Worm (Caenorhabditis elegans) whole organism, midembryonic: ENCODE measurements around the gene cls-2.

Experiments
- T22C8.4 ChIP-seq: fragments of 200-800 bp; sonication (Bioruptor generic); IDR thresholded peaks from 2 replicates; pipeline ENCODE4 v1.3.6; 2022; ENCODE audit warnings: missing genetic modification characterization, missing compliant biosample characterization
- tab-1 ChIP-seq: fragments of 200-800 bp; sonication (Bioruptor generic); IDR thresholded peaks from 2 replicates; pipeline ENCODE4 v1.3.6; 2022; ENCODE audit warnings: missing genetic modification characterization, missing compliant biosample characterization

ce11 chrIII:9060267-9060666, 5.4 kb downstream of the cls-2 start:
- no peak for TF ChIP-seq tab-1 (GFP tag; lab: Robert Waterston, UW)
- no peak for TF ChIP-seq T22C8.4 (GFP tag; lab: Robert Waterston, UW)
